Fruit fly (Drosophila melanogaster) whole organism, pupa: ENCODE results near the gene CG18545.

ENCODE experiments used
- CG10348 ChIP-seq: fragments of 200-800 bp; sonication (Bioruptor generic); IDR thresholded peaks from 2 replicates; pipeline ENCODE4 v1.3.6; 2022; ENCODE audit warnings: missing biosample characterization, missing genetic modification characterization
- CG13204 ChIP-seq: fragments of 200-800 bp; sonication (Bioruptor generic); optimal IDR thresholded peaks from 2 replicates; lab custom pipeline; 2018; ENCODE audit warnings: missing biosample characterization, mild to moderate bottlenecking, missing genetic modification characterization, moderate library complexity
- CG14655 ChIP-seq: fragments of 200-800 bp; sonication (Bioruptor generic); optimal IDR thresholded peaks from 3 replicates; lab custom pipeline; 2017; ENCODE audit warnings: mild to moderate bottlenecking, missing biosample characterization, missing genetic modification reagents, missing genetic modification characterization
- CG17806 ChIP-seq: fragments of 200-800 bp; sonication (Bioruptor generic); optimal IDR thresholded peaks from 2 replicates; lab custom pipeline; 2018; ENCODE audit warnings: missing biosample characterization, mild to moderate bottlenecking, missing genetic modification characterization, moderate library complexity
- CG32121 ChIP-seq: fragments of 200-800 bp; sonication (Bioruptor generic); IDR thresholded peaks from 2 replicates; pipeline ENCODE4 v1.3.6; 2022; ENCODE audit warnings: missing biosample characterization, missing genetic modification characterization
- CG34367 ChIP-seq: fragments of 200-800 bp; sonication (Bioruptor generic); optimal IDR thresholded peaks from 2 replicates; lab custom pipeline; 2018; ENCODE audit warnings: missing biosample characterization, mild to moderate bottlenecking, missing genetic modification characterization
- CG4496 ChIP-seq: fragments of 200-800 bp; sonication (Bioruptor generic); IDR thresholded peaks from 3 replicates; pipeline ENCODE4 v1.3.6; 2022; ENCODE audit warnings: missing biosample characterization, missing genetic modification characterization
- CG8159 ChIP-seq: fragments of 200-800 bp; sonication (Bioruptor generic); optimal IDR thresholded peaks from 3 replicates; lab custom pipeline; 2018; ENCODE audit warnings: missing biosample characterization, mild to moderate bottlenecking, missing genetic modification characterization, moderate library complexity
- CG8301 ChIP-seq: fragments of 200-800 bp; sonication (Bioruptor generic); optimal IDR thresholded peaks from 2 replicates; lab custom pipeline; 2018; ENCODE audit warnings: missing biosample characterization, mild to moderate bottlenecking, missing genetic modification characterization
- EcR ChIP-seq: fragments of 200-800 bp; sonication (Bioruptor generic); optimal IDR thresholded peaks from 3 replicates; lab custom pipeline; 2019; ENCODE audit warnings: missing biosample characterization, missing genetic modification characterization, mild to moderate bottlenecking, moderate library complexity, missing genetic modification reagents
- fd96Ca ChIP-seq: fragments of 200-800 bp; sonication (Bioruptor generic); IDR thresholded peaks from 3 replicates; pipeline ENCODE4 v1.3.6; 2022; ENCODE audit warnings: missing biosample characterization, missing genetic modification characterization

DNA sequence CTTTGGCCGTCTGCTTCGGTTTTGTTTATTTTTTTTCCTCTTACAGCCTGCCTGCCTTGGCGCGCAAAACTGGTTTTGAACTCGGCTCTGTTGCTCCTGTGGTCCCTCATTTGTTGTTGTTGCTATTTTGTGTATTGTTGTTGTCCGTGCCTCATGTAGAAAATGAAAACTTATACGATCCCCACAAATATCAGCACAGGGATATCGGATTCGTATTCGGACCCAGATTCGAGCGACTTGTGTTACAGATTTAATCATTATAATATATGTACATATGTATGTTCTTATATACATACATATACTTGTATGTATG lies 16.6 kb downstream of the CG18545 start:
- TF ChIP-seq EcR (GFP tag; lab: Kevin White, UChicago): peak; percentile 26
- no peak for TF ChIP-seq CG17806 (tag; lab: Kevin White, UChicago)
- no peak for TF ChIP-seq CG8301 (tag; lab: Kevin White, UChicago)
- TF ChIP-seq CG10348: no peak
- no peak for TF ChIP-seq CG4496 (GFP tag; lab: Robert Waterston, UW)
- TF ChIP-seq CG32121: no peak
- TF ChIP-seq CG34367 (tag; lab: Kevin White, UChicago): no peak
- no peak for TF ChIP-seq CG14655 (GFP tag; lab: Kevin White, UChicago)
- TF ChIP-seq CG13204 (GFP tag; lab: Kevin White, UChicago): no peak
- TF ChIP-seq fd96Ca: no peak
- TF ChIP-seq CG8159 (tag; lab: Kevin White, UChicago): no peak
